Worm (Caenorhabditis elegans) whole organism, early embryonic: ENCODE measurements around the gene thoc-2.

ENCODE experiments used
- F13C5.2 ChIP-seq: sonication (generic microtip); optimal IDR thresholded peaks from 2 replicates; lab custom pipeline; 2017; ENCODE audit warnings: mild to moderate bottlenecking, missing genetic modification characterization, inconsistent platforms, missing compliant biosample characterization
- aly-1 ChIP-seq: sonication (generic microtip); optimal IDR thresholded peaks from 2 replicates; lab custom pipeline; 2016; ENCODE audit warnings: missing genetic modification characterization, missing compliant biosample characterization
- ama-1 ChIP-seq: fragments of 150-350 bp; optimal IDR thresholded peaks from 2 replicates; lab custom pipeline; 2014
- ceh-13 ChIP-seq: fragments of 200-800 bp; sonication (Bioruptor generic); optimal IDR thresholded peaks from 2 replicates; lab custom pipeline; 2018; ENCODE audit warnings: mild to moderate bottlenecking, missing genetic modification characterization, missing compliant biosample characterization
- ets-7 ChIP-seq: sonication (generic microtip); optimal IDR thresholded peaks from 2 replicates; lab custom pipeline; 2016; ENCODE audit warnings: missing genotype, missing genetic modification characterization, missing compliant biosample characterization
- flt-1 ChIP-seq: fragments of 200-800 bp; sonication (Bioruptor generic); IDR thresholded peaks from 2 replicates; pipeline ENCODE4 v1.3.6; 2022; ENCODE audit warnings: missing genetic modification characterization, missing compliant biosample characterization
- hmbx-1 ChIP-seq: sonication (generic microtip); optimal IDR thresholded peaks from 2 replicates; lab custom pipeline; 2016; ENCODE audit warnings: mild to moderate bottlenecking, missing genetic modification characterization, missing compliant biosample characterization
- hmg-4 ChIP-seq: fragments of 200-800 bp; sonication (Bioruptor generic); optimal IDR thresholded peaks from 2 replicates; lab custom pipeline; 2018; ENCODE audit warnings: mild to moderate bottlenecking, missing genetic modification characterization, missing compliant biosample characterization
- hnd-1 ChIP-seq: sonication (generic microtip); optimal IDR thresholded peaks from 2 replicates; lab custom pipeline; 2016; ENCODE audit warnings: missing genetic modification characterization, missing compliant biosample characterization
- scrt-1 ChIP-seq: fragments of 200-800 bp; sonication (Bioruptor generic); IDR thresholded peaks from 2 replicates; pipeline ENCODE4 v1.3.6; 2022; ENCODE audit warnings: missing genetic modification characterization, missing compliant biosample characterization
- sea-1 ChIP-seq: fragments of 200-800 bp; sonication (Bioruptor generic); conservative IDR thresholded peaks from 2 replicates; pipeline ENCODE4 v1.3.6; 2022; ENCODE audit warnings: missing genetic modification characterization, missing compliant biosample characterization
- tbx-11 ChIP-seq: fragments of 200-800 bp; sonication (Bioruptor generic); IDR thresholded peaks from 2 replicates; pipeline ENCODE4 v1.3.6; 2022; ENCODE audit warnings: missing genetic modification characterization, missing compliant biosample characterization
- tbx-37 ChIP-seq: fragments of 200-800 bp; sonication (Bioruptor generic); conservative IDR thresholded peaks from 2 replicates; pipeline ENCODE4 v1.3.6; 2022; ENCODE audit warnings: missing genetic modification reagents, missing genetic modification characterization, missing compliant biosample characterization

DNA sequence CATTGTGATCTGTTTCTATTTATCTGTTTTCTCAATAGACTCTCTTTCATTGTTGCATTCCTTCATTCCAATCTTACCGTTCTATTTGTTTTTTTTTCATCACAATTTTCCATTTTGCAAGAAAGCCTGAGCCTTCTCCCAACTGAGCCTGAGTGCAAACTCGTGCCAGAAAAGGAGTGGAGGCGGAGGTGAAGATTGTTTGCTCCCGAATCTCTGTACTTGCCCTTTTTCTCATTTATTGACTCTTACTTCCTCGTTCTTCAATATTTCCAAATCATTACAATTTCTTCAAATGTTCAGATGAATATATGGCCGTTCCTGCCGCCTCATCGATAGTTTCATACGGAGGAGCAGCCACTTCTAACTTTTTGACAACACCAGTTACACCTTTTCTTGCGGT lies 39.0 kb downstream of the thoc-2 start, which contains the start of gene let-756:
- TF ChIP-seq ama-1 (lab: Kevin White, UChicago) = no peak
- no peak for TF ChIP-seq tbx-37 (GFP tag; lab: Robert Waterston, UW)
- TF ChIP-seq sea-1 (GFP tag; lab: Robert Waterston, UW) = no peak
- no peak for TF ChIP-seq F13C5.2 (tag; lab: Kevin White, UChicago)
- TF ChIP-seq aly-1 (tag; lab: Kevin White, UChicago) = no peak
- TF ChIP-seq hmg-4 = no peak
- TF ChIP-seq flt-1 = no peak
- TF ChIP-seq hnd-1 (tag; lab: Kevin White, UChicago) = no peak
- TF ChIP-seq scrt-1 (GFP tag; lab: Robert Waterston, UW) = no peak
- TF ChIP-seq hmbx-1 (tag; lab: Kevin White, UChicago) = no peak
- no peak for TF ChIP-seq ceh-13 (GFP tag; lab: Kevin White, UChicago)
- TF ChIP-seq ets-7 (tag; lab: Kevin White, UChicago) = no peak
- TF ChIP-seq tbx-11 (GFP tag; lab: Robert Waterston, UW) = no peak
